Worm (Caenorhabditis elegans) whole organism, midembryonic: ENCODE results near the gene mxl-3.

Experiments used
- klf-2 ChIP-seq: fragments of 200-800 bp; sonication (Bioruptor generic); conservative IDR thresholded peaks from 2 replicates; pipeline ENCODE4 v1.3.6; 2022; ENCODE audit warnings: missing genetic modification reagents, missing genetic modification characterization, missing compliant biosample characterization
- ref-1 ChIP-seq: fragments of 200-800 bp; sonication (Bioruptor generic); conservative IDR thresholded peaks from 2 replicates; pipeline ENCODE4 v1.3.6; 2022; ENCODE audit warnings: missing genetic modification reagents, missing genetic modification characterization, missing compliant biosample characterization

ce11 chrX:13347251-13347650, 3.4 kb downstream of the mxl-3 start:
- TF ChIP-seq klf-2 (GFP tag; lab: Robert Waterston, UW) (no peak), ref-1 (GFP tag; lab: Robert Waterston, UW) (no peak)
